Worm (Caenorhabditis elegans) whole organism, L1 larva: ENCODE results near the gene B0393.4.

Source experiments
- C04F5.9 ChIP-seq: sonication (generic microtip); optimal IDR thresholded peaks from 2 replicates; lab custom pipeline; 2016; ENCODE audit warnings: missing genetic modification characterization, missing compliant biosample characterization
- C34B4.2 ChIP-seq: sonication (generic microtip); optimal IDR thresholded peaks from 2 replicates; lab custom pipeline; 2017; ENCODE audit warnings: mild to moderate bottlenecking, missing genetic modification characterization, missing compliant biosample characterization
- Y116A8C.19 ChIP-seq: sonication (generic microtip); optimal IDR thresholded peaks from 2 replicates; lab custom pipeline; 2016; ENCODE audit warnings: missing compliant biosample characterization, missing genetic modification characterization, borderline replicate concordance
- ceh-90 ChIP-seq: sonication (generic microtip); optimal IDR thresholded peaks from 2 replicates; lab custom pipeline; 2016; ENCODE audit warnings: missing genetic modification characterization, missing compliant biosample characterization
- fkh-4 ChIP-seq: sonication (generic microtip); optimal IDR thresholded peaks from 2 replicates; lab custom pipeline; 2016; ENCODE audit warnings: missing compliant biosample characterization, missing genetic modification characterization, borderline replicate concordance
- irx-1 ChIP-seq: sonication (generic microtip); optimal IDR thresholded peaks from 2 replicates; lab custom pipeline; 2016; ENCODE audit warnings: missing genetic modification characterization, missing compliant biosample characterization
- isw-1 ChIP-seq: fragments of 200-800 bp; sonication (Bioruptor generic); IDR thresholded peaks from 2 replicates; pipeline ENCODE4 v1.3.6; 2022; ENCODE audit warnings: missing genetic modification characterization, missing compliant biosample characterization
- lin-15B ChIP-seq: fragments of 150-350 bp; sonication (generic microtip); optimal IDR thresholded peaks from 3 replicates; lab custom pipeline; 2014; ENCODE audit warnings: missing biosample characterization, missing genetic modification characterization
- nhr-237 ChIP-seq: fragments of 150-350 bp; optimal IDR thresholded peaks from 2 replicates; lab custom pipeline; 2014; ENCODE audit warnings: missing biosample characterization, missing genetic modification characterization
- nhr-76 ChIP-seq: sonication (generic microtip); optimal IDR thresholded peaks from 2 replicates; lab custom pipeline; 2017; ENCODE audit warnings: missing biosample characterization, missing genetic modification characterization
- nhr-77 ChIP-seq: fragments of 150-350 bp; optimal IDR thresholded peaks from 2 replicates; lab custom pipeline; 2014; ENCODE audit warnings: missing biosample characterization, missing genetic modification characterization
- nhr-90 ChIP-seq: sonication (generic microtip); optimal IDR thresholded peaks from 2 replicates; lab custom pipeline; 2016; ENCODE audit warnings: mild to moderate bottlenecking, missing genetic modification characterization, missing compliant biosample characterization; ENCODE audit not compliant: poor library complexity
- pax-3 ChIP-seq: fragments of 200-800 bp; sonication (Bioruptor generic); optimal IDR thresholded peaks from 2 replicates; lab custom pipeline; 2018; ENCODE audit warnings: mild to moderate bottlenecking, missing genetic modification characterization, moderate library complexity, missing compliant biosample characterization
- snpc-4 ChIP-seq: fragments of 150-350 bp; optimal IDR thresholded peaks from 2 replicates; lab custom pipeline; 2014; ENCODE audit warnings: missing biosample characterization, missing genetic modification characterization
- tbx-2 ChIP-seq: sonication (generic microtip); optimal IDR thresholded peaks from 2 replicates; lab custom pipeline; 2016; ENCODE audit warnings: missing genetic modification characterization, missing compliant biosample characterization
- unc-86 ChIP-seq: sonication (generic microtip); optimal IDR thresholded peaks from 2 replicates; lab custom pipeline; 2016; ENCODE audit warnings: missing genetic modification characterization, missing compliant biosample characterization
- unc-98 ChIP-seq: fragments of 200-800 bp; sonication (Bioruptor generic); IDR thresholded peaks from 2 replicates; pipeline ENCODE4 v1.3.6; 2022; ENCODE audit warnings: missing genetic modification characterization, missing compliant biosample characterization
- vab-15 ChIP-seq: sonication (generic microtip); optimal IDR thresholded peaks from 2 replicates; lab custom pipeline; 2017; ENCODE audit warnings: missing genotype, mild to moderate bottlenecking, missing genetic modification characterization, missing compliant biosample characterization
- xbp-1 ChIP-seq: sonication (generic microtip); optimal IDR thresholded peaks from 2 replicates; lab custom pipeline; 2016; ENCODE audit warnings: missing genetic modification characterization, missing compliant biosample characterization

B0393.4 gene

ce11 chrIII:4720620-4721227 is 42.7 kb downstream of the B0393.4 start, which contains the start of gene emb-5 (continued):
- TF ChIP-seq Y116A8C.19 (tag; lab: Kevin White, UChicago) = no peak
- TF ChIP-seq nhr-76 (tag; lab: Kevin White, UChicago) = no peak
- TF ChIP-seq irx-1 (tag; lab: Kevin White, UChicago) = peak; percentile 44
- peak; percentile 28 for TF ChIP-seq nhr-77 (tag; lab: Kevin White, UChicago)
- no peak for TF ChIP-seq nhr-237 (tag; lab: Kevin White, UChicago)
- TF ChIP-seq nhr-90 = peak; percentile 54
- TF ChIP-seq lin-15B (tag; lab: Kevin White, UChicago) = peak; percentile 74
- TF ChIP-seq tbx-2 (tag; lab: Kevin White, UChicago) = no peak

DNA sequence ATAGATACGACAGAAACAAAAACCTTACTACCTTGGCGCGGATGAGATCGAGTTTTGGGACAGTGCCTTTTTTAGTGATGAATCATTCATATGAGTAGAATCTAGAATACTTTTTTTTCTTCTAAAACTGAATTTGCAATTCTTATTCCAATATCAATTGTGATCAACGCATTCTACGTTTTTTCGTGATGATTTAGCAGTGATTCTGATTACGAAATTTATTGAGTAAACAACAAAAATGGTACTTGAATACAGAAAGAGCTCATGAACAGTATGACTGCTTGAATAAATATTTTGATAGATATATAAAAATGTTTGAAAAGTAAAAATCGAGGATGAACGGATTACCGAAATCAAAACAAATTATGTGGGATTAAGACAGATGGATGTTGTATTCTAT is 48.3 kb downstream of the B0393.4 start, which contains the start of gene him-18:
TSS of gene him-18 (minus strand) at position 101 of the 400 bp plus-strand sequence.
- TF ChIP-seq isw-1 (no peak), unc-98 (GFP tag; lab: Robert Waterston, UW) (no peak), pax-3 (tag; lab: Kevin White, UChicago) (no peak), C34B4.2 (tag; lab: Kevin White, UChicago) (no peak), fkh-4 (tag; lab: Kevin White, UChicago) (no peak), vab-15 (tag; lab: Kevin White, UChicago) (no peak), snpc-4 (tag; lab: Kevin White, UChicago) (no peak), ceh-90 (tag; lab: Kevin White, UChicago) (no peak), C04F5.9 (tag; lab: Kevin White, UChicago) (no peak), xbp-1 (tag; lab: Kevin White, UChicago) (no peak), unc-86 (tag; lab: Kevin White, UChicago) (no peak)
